Worm (Caenorhabditis elegans) whole organism, L2 larva: ENCODE measurements around the gene F28B1.9.

ENCODE experiments used
- F13H6.1 ChIP-seq: sonication (generic microtip); optimal IDR thresholded peaks from 2 replicates; lab custom pipeline; 2016; ENCODE audit warnings: missing genetic modification characterization, missing compliant biosample characterization
- ZK546.5 ChIP-seq: sonication (generic microtip); optimal IDR thresholded peaks from 2 replicates; lab custom pipeline; 2017; ENCODE audit warnings: missing biosample characterization, missing genetic modification characterization
- ama-1 ChIP-seq: fragments of 150-350 bp; optimal IDR thresholded peaks from 2 replicates; lab custom pipeline; 2018; ENCODE audit warnings: inconsistent platforms
- blmp-1 ChIP-seq: sonication (generic microtip); optimal IDR thresholded peaks from 2 replicates; lab custom pipeline; 2017; ENCODE audit warnings: missing genetic modification characterization, mild to moderate bottlenecking, missing compliant biosample characterization, antibody characterized with exemption, moderate library complexity; ENCODE audit not compliant: insufficient read depth
- mdl-1 ChIP-seq, 2 experiments: fragments of 150-350 bp in 1 of 2; sonication (generic microtip) in 1 of 2; optimal IDR thresholded peaks; 2 replicates each; lab custom pipeline; 2017; ENCODE audit warnings: missing biosample characterization in 2 of 2, missing genetic modification characterization in 2 of 2
- skn-1 ChIP-seq: sonication (generic microtip); optimal IDR thresholded peaks from 2 replicates; lab custom pipeline; 2017; ENCODE audit warnings: missing biosample characterization, missing genetic modification characterization
- unc-39 ChIP-seq: fragments of 150-350 bp; optimal IDR thresholded peaks from 2 replicates; lab custom pipeline; 2014; ENCODE audit warnings: missing biosample characterization, missing genetic modification characterization

DNA sequence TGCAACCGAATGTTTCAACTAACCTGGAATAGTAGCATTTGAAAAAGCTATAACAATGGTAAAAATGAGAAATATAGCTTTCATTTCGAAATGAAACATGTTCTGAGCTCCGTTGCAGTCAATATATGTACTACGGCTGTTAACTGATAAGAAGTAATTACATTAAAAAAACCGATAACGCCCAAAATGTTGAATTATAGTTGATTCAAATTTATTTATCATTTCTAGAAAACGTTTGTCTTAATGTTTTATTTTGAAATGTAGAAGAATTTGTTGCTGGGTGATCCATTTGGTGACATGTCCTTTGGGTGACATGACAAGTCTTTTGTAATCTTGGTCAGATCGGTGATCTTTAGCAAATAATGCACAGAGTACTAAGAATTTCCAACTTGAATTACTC is 27.7 kb downstream of the F28B1.9 start, which contains the start of gene T05E12.6:
- no peak for TF ChIP-seq ZK546.5 (tag; lab: Kevin White, UChicago)
- no peak for TF ChIP-seq ama-1 (lab: Kevin White, UChicago)
- no peak for TF ChIP-seq unc-39
- no peak for TF ChIP-seq F13H6.1
- TF ChIP-seq mdl-1 (tag; optimal IDR thresholded peaks at IDR 0.05; lab: Kevin White, UChicago): no peak
- no peak for TF ChIP-seq skn-1 (tag; lab: Kevin White, UChicago)
- no peak for TF ChIP-seq blmp-1 (tag; lab: Kevin White, UChicago)
